Fruit fly (Drosophila melanogaster): Measurements from ENCODE around the gene CG1113.

Gene CG1113

DNA sequence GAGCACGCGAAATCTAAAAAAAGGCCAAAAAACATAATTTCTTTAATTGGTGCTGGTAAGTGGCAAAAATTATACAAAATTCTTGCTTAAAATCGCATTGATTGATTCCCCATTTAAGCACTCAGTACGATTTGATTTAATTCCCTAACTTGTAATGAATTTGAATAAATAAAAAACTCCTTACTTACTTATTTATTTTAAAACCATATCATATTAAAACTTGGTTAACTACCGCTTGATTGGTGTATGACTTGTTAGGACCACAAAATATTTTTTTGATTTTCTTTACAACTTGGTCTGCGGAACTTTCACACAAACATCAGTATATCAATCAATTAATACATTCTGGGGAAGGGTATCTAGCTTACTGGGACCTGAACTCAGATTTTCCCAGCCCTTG, at the start of gene CG1113:
Gene CG1113, plus strand, starts transcription at position 301 of the 400 bp plus-strand sequence.
- TF ChIP-seq insv (optimal IDR thresholded peaks at IDR 0.05) (no peak), Myc (optimal IDR thresholded peaks at IDR 0.05) (no peak), psq (optimal IDR thresholded peaks at IDR 0.05) (no peak), ttk (optimal IDR thresholded peaks at IDR 0.05) (no peak), Sin3A (optimal IDR thresholded peaks at IDR 0.05) (no peak), h (optimal IDR thresholded peaks at IDR 0.05) (no peak)

DNA sequence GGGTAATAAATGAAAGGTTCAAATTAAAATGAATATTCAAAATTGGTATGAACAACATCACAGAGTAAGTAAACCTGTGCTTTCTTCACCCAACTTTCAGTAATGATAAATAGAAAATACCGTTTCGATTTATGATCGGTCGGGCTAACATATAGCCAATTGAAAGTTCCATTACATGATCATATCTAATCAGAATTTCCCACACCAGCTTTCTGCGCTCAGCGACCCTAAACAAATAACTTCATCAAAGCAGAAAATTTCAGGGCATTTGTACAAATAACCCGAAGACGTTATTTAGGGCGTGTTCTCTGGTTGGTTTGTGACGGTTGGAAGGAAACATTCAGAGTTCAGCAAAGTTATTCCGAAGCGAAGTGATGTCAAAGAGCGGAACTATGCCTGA, 49.2 kb upstream of the CG1113 start:
- TF ChIP-seq psq (optimal IDR thresholded peaks at IDR 0.05) (no peak), insv (optimal IDR thresholded peaks at IDR 0.05) (no peak), h (optimal IDR thresholded peaks at IDR 0.05) (no peak), Sin3A (optimal IDR thresholded peaks at IDR 0.05) (no peak), ttk (optimal IDR thresholded peaks at IDR 0.05) (no peak), Myc (optimal IDR thresholded peaks at IDR 0.05) (no peak)

DNA sequence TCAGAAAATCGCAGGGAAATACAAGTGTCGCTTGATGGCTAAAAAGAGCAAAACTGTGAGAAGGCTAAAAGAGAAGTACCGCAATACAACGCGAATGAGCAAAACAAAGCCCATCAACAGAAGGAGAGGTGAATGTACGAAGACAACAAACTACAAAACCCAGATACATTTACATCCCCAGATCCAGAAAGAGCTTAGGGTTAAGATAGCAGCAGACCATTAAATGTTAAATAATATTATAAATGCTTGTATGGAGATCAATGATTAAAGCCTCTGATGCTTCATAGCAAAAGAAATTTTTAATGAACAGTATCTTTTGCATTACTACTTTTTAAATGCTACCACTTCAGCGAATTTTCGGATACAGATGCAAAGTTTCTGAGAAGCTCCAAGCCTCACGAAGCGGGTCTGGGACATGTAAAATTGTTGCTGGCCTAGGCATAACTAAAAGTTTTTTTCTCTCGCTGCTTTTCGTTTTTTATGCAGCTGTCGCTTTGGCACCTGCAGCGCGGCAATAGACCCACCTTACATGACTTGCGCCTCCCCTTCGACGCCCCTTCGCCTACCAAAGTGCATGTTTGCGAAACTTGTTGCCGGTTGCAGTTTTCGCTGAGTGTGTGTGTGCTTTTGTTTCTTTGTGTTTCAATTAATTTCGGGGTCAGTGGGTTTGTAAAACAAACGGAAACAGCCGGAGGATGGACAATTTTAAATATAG, 47.5 kb upstream of the CG1113 start:
- no peak for TF ChIP-seq Sin3A (optimal IDR thresholded peaks at IDR 0.05)
- no peak for TF ChIP-seq psq (optimal IDR thresholded peaks at IDR 0.05)

DNA sequence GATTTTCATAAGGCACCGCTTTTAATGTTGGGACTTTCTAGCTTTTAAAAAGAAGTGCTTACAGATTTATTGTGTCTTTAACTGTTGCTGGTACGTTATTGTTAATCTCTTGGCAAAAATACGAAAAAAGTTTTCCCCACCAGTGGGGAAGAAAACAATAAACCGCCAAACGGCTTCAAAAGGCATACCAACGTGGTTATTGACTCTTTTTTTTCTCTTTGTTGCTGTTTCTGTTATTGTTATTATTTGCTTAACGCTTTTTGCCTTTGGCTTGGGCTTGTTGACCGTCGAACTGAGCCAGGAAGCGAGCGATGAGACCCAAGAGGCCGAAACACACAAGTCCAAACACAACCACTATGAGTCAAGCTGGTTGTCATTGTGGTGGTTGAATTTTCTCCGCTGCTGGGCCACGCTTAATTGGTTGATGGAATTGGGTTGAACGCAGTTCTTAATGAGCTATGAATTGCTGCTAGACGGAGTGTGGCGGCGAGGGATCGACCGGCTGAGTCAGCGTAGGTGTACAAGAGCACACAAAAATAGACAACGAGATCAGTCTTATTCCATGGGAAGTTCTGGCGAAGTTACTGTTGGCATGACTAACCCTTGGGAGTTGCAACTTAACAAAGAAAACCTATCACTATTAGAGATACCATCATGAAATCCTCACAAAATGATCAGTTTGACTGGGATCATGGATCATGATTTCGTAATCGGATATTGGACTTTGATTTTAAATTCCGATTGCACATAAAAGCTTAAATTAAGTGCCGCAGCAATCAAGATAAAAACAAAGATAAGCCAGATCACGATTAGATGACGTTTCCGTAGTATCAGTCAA, 45.5 kb upstream of the CG1113 start:
- no peak for TF ChIP-seq ttk (optimal IDR thresholded peaks at IDR 0.05)
- TF ChIP-seq Sin3A (optimal IDR thresholded peaks at IDR 0.05) = no peak
- TF ChIP-seq h (optimal IDR thresholded peaks at IDR 0.05) = no peak
- no peak for TF ChIP-seq psq (optimal IDR thresholded peaks at IDR 0.05)
- TF ChIP-seq insv (optimal IDR thresholded peaks at IDR 0.05) = no peak
- TF ChIP-seq Myc (optimal IDR thresholded peaks at IDR 0.05) = no peak

DNA sequence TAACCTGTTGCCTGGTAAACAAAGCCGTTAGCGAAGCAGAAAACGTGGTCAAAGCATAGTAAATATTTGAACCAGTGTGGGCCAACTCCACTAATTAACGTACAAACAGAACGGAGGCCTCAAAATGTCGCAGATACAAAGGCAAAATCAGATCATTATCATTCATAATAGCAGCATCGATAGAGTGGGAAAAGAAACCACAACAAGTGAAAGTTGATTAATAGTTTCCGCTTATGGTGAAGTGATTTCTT, 44.9 kb upstream of the CG1113 start:
- no peak for TF ChIP-seq Sin3A (optimal IDR thresholded peaks at IDR 0.05)
- TF ChIP-seq insv (optimal IDR thresholded peaks at IDR 0.05) = no peak
- no peak for TF ChIP-seq Myc (optimal IDR thresholded peaks at IDR 0.05)
- no peak for TF ChIP-seq h (optimal IDR thresholded peaks at IDR 0.05)
- no peak for TF ChIP-seq ttk (optimal IDR thresholded peaks at IDR 0.05)
- TF ChIP-seq psq (optimal IDR thresholded peaks at IDR 0.05) = no peak

DNA sequence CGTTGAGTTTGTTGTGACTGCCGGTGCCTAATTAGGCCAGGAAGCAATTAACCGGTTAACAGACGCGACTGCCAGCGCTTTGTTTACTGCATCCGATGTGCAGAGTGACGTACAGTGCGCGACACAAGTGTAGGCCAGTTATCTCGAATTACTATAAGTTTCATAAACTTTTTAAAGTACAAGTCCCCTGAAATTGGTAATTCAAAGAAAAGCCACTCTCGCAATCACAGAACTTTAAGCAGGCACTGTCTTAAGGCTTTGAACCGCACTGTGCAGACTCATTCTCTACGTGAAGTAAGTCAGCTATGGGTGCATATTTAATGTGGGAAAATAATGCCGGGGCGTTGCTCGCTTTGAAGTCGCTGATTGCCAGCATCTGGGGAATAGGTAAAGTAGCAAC, 43.5 kb upstream of the CG1113 start:
- no peak for TF ChIP-seq insv (optimal IDR thresholded peaks at IDR 0.05)
- no peak for TF ChIP-seq Sin3A (optimal IDR thresholded peaks at IDR 0.05)
- TF ChIP-seq Myc (optimal IDR thresholded peaks at IDR 0.05) = no peak
- no peak for TF ChIP-seq ttk (optimal IDR thresholded peaks at IDR 0.05)
- no peak for TF ChIP-seq h (optimal IDR thresholded peaks at IDR 0.05)
- no peak for TF ChIP-seq psq (optimal IDR thresholded peaks at IDR 0.05)

DNA sequence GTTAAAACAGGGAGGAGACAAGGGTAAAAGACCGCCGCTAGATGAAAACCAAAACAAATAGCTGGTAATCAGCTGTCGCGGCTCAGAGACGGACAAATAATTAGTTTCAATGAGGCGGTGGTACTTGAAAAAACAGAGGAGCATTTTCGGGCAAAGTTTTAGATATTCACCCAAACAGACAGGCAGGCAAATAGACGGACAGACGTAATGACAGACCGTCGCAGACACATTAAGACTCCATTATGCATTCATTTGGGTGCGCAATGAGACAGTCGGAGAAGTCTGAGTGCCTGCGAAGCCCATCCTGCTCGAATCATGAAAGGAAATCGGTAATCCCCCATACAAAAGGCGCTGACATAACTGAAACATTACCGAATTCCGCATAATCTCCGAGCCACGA, 41.6 kb upstream of the CG1113 start:
- TF ChIP-seq h (optimal IDR thresholded peaks at IDR 0.05) (no peak), insv (optimal IDR thresholded peaks at IDR 0.05) (no peak), Sin3A (optimal IDR thresholded peaks at IDR 0.05) (no peak), ttk (optimal IDR thresholded peaks at IDR 0.05) (no peak), psq (optimal IDR thresholded peaks at IDR 0.05) (no peak)

DNA sequence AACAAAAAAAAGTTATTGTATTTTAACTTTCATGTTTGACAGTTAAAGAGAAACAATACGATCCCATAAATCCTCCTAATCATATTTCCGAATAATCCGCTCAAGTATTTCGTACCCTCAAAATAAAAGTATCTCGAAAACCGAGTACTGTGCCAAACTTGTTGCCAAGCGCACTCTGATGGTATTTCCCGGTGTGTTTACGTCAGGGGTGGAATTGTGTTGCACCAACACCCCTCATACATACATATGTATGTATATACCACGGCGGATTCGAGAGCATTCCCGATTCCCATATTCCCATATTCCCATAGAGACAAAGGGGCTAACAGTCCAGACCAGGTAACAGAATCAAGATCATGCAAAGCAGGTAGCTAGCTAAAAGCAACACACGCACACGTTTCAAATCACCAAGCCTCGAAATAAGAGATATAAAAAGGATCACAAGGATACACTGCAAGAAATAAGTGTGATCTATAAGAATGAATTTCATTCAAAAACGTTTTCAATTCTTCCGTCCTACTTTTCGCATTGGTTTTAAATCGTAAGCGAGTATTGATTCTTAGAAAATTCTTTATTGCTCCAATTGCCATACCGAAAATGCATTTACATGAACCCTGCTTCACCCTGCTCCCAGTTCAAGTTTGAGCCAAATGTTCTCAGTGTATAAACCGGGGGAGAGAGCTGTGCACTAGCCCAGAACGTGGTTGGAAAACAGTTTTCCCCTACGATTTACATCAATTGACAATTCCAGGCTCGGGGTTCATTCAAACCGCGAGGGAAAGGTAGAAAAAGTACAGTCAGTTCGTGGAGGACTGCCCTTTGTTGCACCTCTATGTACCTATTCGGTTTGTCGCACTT, 40.8 kb upstream of the CG1113 start:
- TF ChIP-seq ttk (optimal IDR thresholded peaks at IDR 0.05) (no peak), h (optimal IDR thresholded peaks at IDR 0.05) (no peak), Sin3A (optimal IDR thresholded peaks at IDR 0.05) (no peak), psq (optimal IDR thresholded peaks at IDR 0.05) (no peak), insv (optimal IDR thresholded peaks at IDR 0.05) (no peak), Myc (optimal IDR thresholded peaks at IDR 0.05) (no peak)

DNA sequence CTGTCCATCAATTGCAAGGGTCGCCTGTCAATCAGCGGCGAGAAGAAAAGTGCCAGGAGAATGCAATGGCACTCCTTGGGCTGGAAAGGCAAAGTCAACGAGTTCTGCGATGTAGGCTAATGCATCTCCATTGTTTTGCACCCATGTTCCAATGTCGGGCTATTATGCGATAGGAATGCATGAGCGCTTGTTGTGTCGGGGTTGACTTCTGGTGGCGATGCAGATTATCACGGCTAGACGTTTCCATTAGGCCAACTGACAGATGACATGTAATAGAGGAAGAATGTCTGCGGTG, 40.2 kb upstream of the CG1113 start:
- no peak for TF ChIP-seq Myc (optimal IDR thresholded peaks at IDR 0.05)

DNA sequence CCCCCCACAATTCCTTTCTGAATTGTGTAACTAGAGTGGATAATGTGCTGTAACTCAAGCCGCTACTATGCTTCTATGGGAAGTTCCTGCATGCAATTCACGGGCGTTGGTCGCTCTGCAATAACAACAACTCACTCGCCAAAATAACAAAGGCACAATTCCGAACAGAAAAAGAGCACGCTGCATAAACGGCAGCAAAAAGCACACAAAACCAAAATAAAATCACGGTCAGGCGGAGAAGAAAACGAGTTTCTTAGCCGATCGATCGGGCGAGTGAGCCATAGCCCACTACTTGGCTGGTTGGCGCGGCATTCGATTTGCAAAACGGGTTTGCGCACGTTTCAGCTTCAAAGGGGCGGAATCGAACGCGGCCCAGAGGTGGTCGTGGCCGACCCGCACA, 39.6 kb upstream of the CG1113 start:
- TF ChIP-seq h (optimal IDR thresholded peaks at IDR 0.05) = no peak
- TF ChIP-seq ttk (optimal IDR thresholded peaks at IDR 0.05) = no peak
- no peak for TF ChIP-seq psq (optimal IDR thresholded peaks at IDR 0.05)
- no peak for TF ChIP-seq Myc (optimal IDR thresholded peaks at IDR 0.05)
- TF ChIP-seq insv (optimal IDR thresholded peaks at IDR 0.05) = no peak
- TF ChIP-seq Sin3A (optimal IDR thresholded peaks at IDR 0.05) = no peak

DNA sequence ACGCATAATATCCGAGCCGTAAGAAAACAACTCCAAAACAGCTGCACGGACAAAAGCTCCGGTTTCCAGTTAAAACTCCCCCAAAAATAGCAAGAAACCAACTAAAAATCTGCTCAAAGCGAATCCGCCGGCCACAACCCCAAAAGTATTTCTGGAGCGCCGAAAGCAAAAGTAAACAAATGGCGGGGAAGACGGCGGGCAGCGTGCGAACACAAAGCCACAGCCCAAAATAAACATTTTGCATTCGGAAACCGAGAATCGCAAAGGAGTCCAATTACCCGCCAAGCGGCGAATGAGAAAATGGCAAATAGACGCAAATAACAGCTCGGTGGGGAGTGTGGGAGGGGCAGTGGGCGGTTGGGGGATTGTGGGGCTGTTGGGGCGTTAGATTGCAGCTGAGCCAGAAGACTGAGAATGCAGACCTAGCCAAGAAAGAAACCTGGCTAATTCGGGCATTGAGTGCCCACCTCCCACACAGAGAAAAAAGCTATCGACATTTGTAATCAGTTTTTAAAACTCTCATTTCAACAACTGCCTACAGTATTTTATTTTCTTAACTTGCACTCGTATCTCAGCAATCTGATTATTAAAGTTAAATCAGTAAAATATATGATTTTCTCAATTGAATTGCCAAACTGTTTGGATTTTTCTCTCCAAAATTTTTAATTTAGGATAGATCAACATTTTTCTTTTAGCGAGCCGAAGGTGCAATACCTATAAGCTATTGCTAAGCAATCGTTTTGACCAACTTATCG, 38.6 kb upstream of the CG1113 start:
- no peak for TF ChIP-seq insv (optimal IDR thresholded peaks at IDR 0.05)
- TF ChIP-seq h (optimal IDR thresholded peaks at IDR 0.05) = no peak
- no peak for TF ChIP-seq Myc (optimal IDR thresholded peaks at IDR 0.05)
- no peak for TF ChIP-seq ttk (optimal IDR thresholded peaks at IDR 0.05)
- no peak for TF ChIP-seq Sin3A (optimal IDR thresholded peaks at IDR 0.05)
- TF ChIP-seq psq (optimal IDR thresholded peaks at IDR 0.05) = no peak
